Worm (Caenorhabditis elegans) whole organism, L2 larva: Measurements from ENCODE around the gene fbxa-71.
A peak's percentile ranks its signal among the peaks of the same experiment; 100 is the strongest.

Experiments
- C34F6.9 ChIP-seq: fragments of 150-350 bp; optimal IDR thresholded peaks from 2 replicates; lab custom pipeline; 2014; ENCODE audit warnings: missing biosample characterization, missing genetic modification characterization
- F13H6.1 ChIP-seq: sonication (generic microtip); optimal IDR thresholded peaks from 2 replicates; lab custom pipeline; 2016; ENCODE audit warnings: missing genetic modification characterization, missing compliant biosample characterization
- R02D3.7 ChIP-seq: fragments of 150-350 bp; optimal IDR thresholded peaks from 2 replicates; lab custom pipeline; 2014; ENCODE audit warnings: missing biosample characterization, missing genetic modification characterization
- ceh-16 ChIP-seq: fragments of 150-350 bp; optimal IDR thresholded peaks from 2 replicates; lab custom pipeline; 2014; ENCODE audit warnings: missing biosample characterization, missing genetic modification characterization
- ceh-82 ChIP-seq: fragments of 150-350 bp; optimal IDR thresholded peaks from 2 replicates; lab custom pipeline; 2014; ENCODE audit warnings: missing biosample characterization, missing genetic modification characterization
- dmd-4 ChIP-seq: sonication (generic microtip); optimal IDR thresholded peaks from 2 replicates; lab custom pipeline; 2017; ENCODE audit warnings: missing biosample characterization, missing genetic modification characterization
- elt-1 ChIP-seq: fragments of 150-350 bp; optimal IDR thresholded peaks from 2 replicates; lab custom pipeline; 2014; ENCODE audit warnings: missing biosample characterization, missing genetic modification characterization
- elt-3 ChIP-seq: sonication (generic microtip); optimal IDR thresholded peaks from 2 replicates; lab custom pipeline; 2017; ENCODE audit warnings: missing biosample characterization, missing genetic modification characterization
- gmeb-1 ChIP-seq: fragments of 150-350 bp; optimal IDR thresholded peaks from 2 replicates; lab custom pipeline; 2014; ENCODE audit warnings: missing biosample characterization, missing genetic modification characterization
- lin-11 ChIP-seq: fragments of 150-350 bp; sonication (generic microtip); optimal IDR thresholded peaks from 2 replicates; lab custom pipeline; 2014; ENCODE audit warnings: missing biosample characterization, missing genetic modification characterization, inconsistent platforms, mixed read lengths
- lsy-2 ChIP-seq, 2 experiments: fragments of 150-350 bp in 1 of 2; sonication (generic microtip) in 1 of 2; optimal IDR thresholded peaks; 2 replicates each; lab custom pipeline; 2014 to 2017; ENCODE audit warnings: missing biosample characterization in 2 of 2, missing genetic modification characterization in 2 of 2
- mdl-1 ChIP-seq, 2 experiments: fragments of 150-350 bp in 1 of 2; sonication (generic microtip) in 1 of 2; optimal IDR thresholded peaks; 2 replicates each; lab custom pipeline; 2017; ENCODE audit warnings: missing biosample characterization in 2 of 2, missing genetic modification characterization in 2 of 2
- nhr-129 ChIP-seq: fragments of 150-350 bp; optimal IDR thresholded peaks from 2 replicates; lab custom pipeline; 2014; ENCODE audit warnings: missing biosample characterization, missing genetic modification characterization
- nhr-23 ChIP-seq: fragments of 150-350 bp; optimal IDR thresholded peaks from 2 replicates; lab custom pipeline; 2014; ENCODE audit warnings: missing biosample characterization, missing genetic modification reagents, missing genetic modification characterization
- nhr-25 ChIP-seq: fragments of 150-350 bp; sonication (generic microtip); optimal IDR thresholded peaks from 3 replicates; lab custom pipeline; 2014; ENCODE audit warnings: missing biosample characterization, missing genetic modification characterization
- nhr-6 ChIP-seq: fragments of 150-350 bp; optimal IDR thresholded peaks from 2 replicates; lab custom pipeline; 2014; ENCODE audit warnings: missing biosample characterization, missing genetic modification characterization
- peb-1 ChIP-seq: fragments of 150-350 bp; optimal IDR thresholded peaks from 2 replicates; lab custom pipeline; 2014; ENCODE audit warnings: missing biosample characterization, missing genetic modification characterization
- sma-9 ChIP-seq, 2 experiments: fragments of 150-350 bp in 1 of 2; sonication (generic microtip) in 1 of 2; optimal IDR thresholded peaks; 2 replicates each; lab custom pipeline; 2014 to 2016; ENCODE audit warnings: missing genetic modification characterization in 2 of 2, mild to moderate bottlenecking in 1 of 2, missing biosample characterization in 1 of 2, missing compliant biosample characterization in 1 of 2, missing genetic modification reagents in 1 of 2, moderate library complexity in 1 of 2
- snpc-4 ChIP-seq: fragments of 150-350 bp; optimal IDR thresholded peaks from 2 replicates; lab custom pipeline; 2014; ENCODE audit warnings: missing biosample characterization, missing genetic modification characterization
- unc-39 ChIP-seq: fragments of 150-350 bp; optimal IDR thresholded peaks from 2 replicates; lab custom pipeline; 2014; ENCODE audit warnings: missing biosample characterization, missing genetic modification characterization
- unc-55 ChIP-seq: fragments of 150-350 bp; sonication (generic microtip); optimal IDR thresholded peaks from 3 replicates; lab custom pipeline; 2014; ENCODE audit warnings: missing biosample characterization, missing genetic modification reagents, missing genetic modification characterization
- unc-62 ChIP-seq: fragments of 150-350 bp; optimal IDR thresholded peaks from 2 replicates; lab custom pipeline; 2014; ENCODE audit warnings: missing biosample characterization, missing genetic modification reagents, missing genetic modification characterization
- zag-1 ChIP-seq: fragments of 150-350 bp; optimal IDR thresholded peaks from 2 replicates; lab custom pipeline; 2014; ENCODE audit warnings: missing biosample characterization, missing genetic modification characterization

fbxa-71 gene

DNA sequence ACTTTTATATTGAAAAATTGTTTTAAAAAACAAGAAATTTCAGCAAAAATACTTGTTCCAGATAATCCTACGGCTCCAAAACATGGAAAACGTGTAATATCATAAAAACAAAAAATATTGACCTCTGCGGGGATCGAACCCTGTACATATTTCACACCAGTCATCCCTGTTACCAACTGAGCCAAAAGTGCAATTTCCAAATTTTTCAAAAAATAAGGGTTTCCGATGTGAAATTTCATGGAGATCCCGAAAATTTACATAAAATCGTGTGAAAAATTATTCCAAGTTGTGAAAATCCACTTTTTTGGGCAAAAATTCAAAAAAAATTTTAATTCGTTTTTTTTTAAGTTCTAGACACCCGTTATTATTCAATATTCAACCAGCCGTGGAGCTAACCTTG is 48.5 kb downstream of the fbxa-71 start:
- TF ChIP-seq unc-39 (tag; lab: Kevin White, UChicago) (no peak), zag-1 (tag; lab: Kevin White, UChicago) (no peak), elt-1 (tag; lab: Kevin White, UChicago) (no peak), gmeb-1 (tag; lab: Kevin White, UChicago) (no peak), ceh-16 (tag; lab: Kevin White, UChicago) (no peak), mdl-1 (tag; optimal IDR thresholded peaks at IDR 0.05; lab: Kevin White, UChicago) (no peak), F13H6.1 (tag; lab: Kevin White, UChicago) (no peak), sma-9 (GFP tag; optimal IDR thresholded peaks at IDR 0.05; lab: Kevin White, UChicago) (no peak), sma-9 (tag; optimal IDR thresholded peaks at IDR 0.05; lab: Kevin White, UChicago) (no peak), nhr-25 (tag; lab: Kevin White, UChicago) (no peak), ceh-82 (tag; lab: Kevin White, UChicago) (no peak), nhr-23 (tag; lab: Kevin White, UChicago) (no peak), snpc-4 (no peak), peb-1 (tag; lab: Kevin White, UChicago) (no peak), elt-3 (tag; lab: Kevin White, UChicago) (no peak), dmd-4 (tag; lab: Kevin White, UChicago) (no peak), R02D3.7 (tag; lab: Kevin White, UChicago) (no peak)

- TF ChIP-seq lsy-2 (tag; optimal IDR thresholded peaks at IDR 0.05; lab: Kevin White, UChicago): peak in 1 of 2 experiments; percentile 38
- TF ChIP-seq unc-62 (GFP tag; lab: Kevin White, UChicago): no peak
- peak; percentile 59 for TF ChIP-seq nhr-129
- TF ChIP-seq lin-11 (tag; lab: Kevin White, UChicago): peak; percentile 47
- TF ChIP-seq nhr-6 (tag; lab: Kevin White, UChicago): no peak
- TF ChIP-seq C34F6.9: peak; percentile 47
- TF ChIP-seq unc-55: peak; percentile 70
Measured at ce11 chrIII:2304867-2305266, 49.2 kb downstream of the fbxa-71 start, which contains the start of gene Y54F10BM.9. Y54F10BM.9 (minus strand) TSS chrIII:2304927.
